Worm (Caenorhabditis elegans) whole organism, young adult: Measurements from ENCODE around the gene T01H3.5.

ENCODE experiments used
- C17E4.6 ChIP-seq: fragments of 200-800 bp; sonication (Bioruptor generic); IDR thresholded peaks from 2 replicates; pipeline ENCODE4 v1.3.6; 2022; ENCODE audit warnings: missing genetic modification reagents, missing genetic modification characterization, missing compliant biosample characterization
- F22D6.2 ChIP-seq: sonication (generic microtip); optimal IDR thresholded peaks from 2 replicates; lab custom pipeline; 2016; ENCODE audit warnings: mild to moderate bottlenecking, missing genetic modification characterization, missing compliant biosample characterization
- F33H1.4 ChIP-seq: fragments of 200-800 bp; sonication (Bioruptor generic); IDR thresholded peaks from 2 replicates; pipeline ENCODE4 v1.3.6; 2022; ENCODE audit warnings: missing genetic modification reagents, missing genetic modification characterization, missing compliant biosample characterization
- F55B11.4 ChIP-seq: sonication (generic microtip); optimal IDR thresholded peaks from 2 replicates; lab custom pipeline; 2016; ENCODE audit warnings: missing compliant biosample characterization, missing genetic modification characterization, borderline replicate concordance; ENCODE audit not compliant: insufficient read depth
- F57A8.1 ChIP-seq: fragments of 200-800 bp; sonication (Bioruptor generic); optimal IDR thresholded peaks from 2 replicates; lab custom pipeline; 2018; ENCODE audit warnings: mild to moderate bottlenecking, missing genetic modification characterization, moderate library complexity, missing compliant biosample characterization
- K12H6.12 ChIP-seq: fragments of 200-800 bp; sonication (Bioruptor generic); optimal IDR thresholded peaks from 2 replicates; lab custom pipeline; 2018; ENCODE audit warnings: mild to moderate bottlenecking, missing genetic modification characterization, missing compliant biosample characterization
- Y67H2A.10 ChIP-seq: fragments of 200-800 bp; sonication (Bioruptor generic); conservative IDR thresholded peaks from 2 replicates; pipeline ENCODE4 v1.3.6; 2022; ENCODE audit warnings: missing genetic modification reagents, missing genetic modification characterization, missing compliant biosample characterization
- Y79H2A.3 ChIP-seq: fragments of 200-800 bp; sonication (Bioruptor generic); conservative IDR thresholded peaks from 2 replicates; pipeline ENCODE4 v1.3.6; 2022; ENCODE audit warnings: missing genetic modification reagents, missing genetic modification characterization, missing compliant biosample characterization
- Y95B8A.8 ChIP-seq: fragments of 200-800 bp; sonication (Bioruptor generic); IDR thresholded peaks from 2 replicates; pipeline ENCODE4 v1.3.6; 2022; ENCODE audit warnings: missing genetic modification reagents, missing genetic modification characterization, missing compliant biosample characterization
- ZK185.1 ChIP-seq: sonication (generic microtip); optimal IDR thresholded peaks from 2 replicates; lab custom pipeline; 2016; ENCODE audit warnings: mild to moderate bottlenecking, missing genetic modification characterization, missing compliant biosample characterization; ENCODE audit not compliant: poor library complexity, severe bottlenecking
- aptf-2 ChIP-seq: fragments of 200-800 bp; sonication (Bioruptor generic); conservative IDR thresholded peaks from 2 replicates; pipeline ENCODE4 v1.3.6; 2022; ENCODE audit warnings: missing genetic modification reagents, missing genetic modification characterization, missing compliant biosample characterization
- aptf-3 ChIP-seq: fragments of 200-800 bp; sonication (Bioruptor generic); IDR thresholded peaks from 2 replicates; pipeline ENCODE4 v1.3.6; 2022; ENCODE audit warnings: missing genetic modification characterization, missing compliant biosample characterization
- atf-7 ChIP-seq: sonication (generic microtip); optimal IDR thresholded peaks from 2 replicates; lab custom pipeline; 2017; ENCODE audit warnings: mild to moderate bottlenecking, missing genetic modification characterization, missing compliant biosample characterization
- athp-1 ChIP-seq: sonication (generic microtip); optimal IDR thresholded peaks from 2 replicates; lab custom pipeline; 2017; ENCODE audit warnings: mild to moderate bottlenecking, missing genetic modification characterization, missing compliant biosample characterization
- ccch-3 ChIP-seq: fragments of 200-800 bp; sonication (Bioruptor generic); optimal IDR thresholded peaks from 2 replicates; lab custom pipeline; 2018; ENCODE audit warnings: mild to moderate bottlenecking, missing genetic modification characterization, missing compliant biosample characterization
- cebp-1 ChIP-seq, 2 experiments: fragments of 200-800 bp in 1 of 2; sonication (Bioruptor generic) in 1 of 2; sonication (generic microtip) in 1 of 2; IDR thresholded peaks in 1 of 2; optimal IDR thresholded peaks in 1 of 2; 2 replicates each; pipeline versions ENCODE4 v1.3.6 to Lab custom; 2017 to 2022; ENCODE audit warnings: missing compliant biosample characterization in 2 of 2, missing genetic modification characterization in 2 of 2, mild to moderate bottlenecking in 1 of 2, missing genetic modification reagents in 1 of 2, moderate library complexity in 1 of 2
- die-1 ChIP-seq: sonication (generic microtip); optimal IDR thresholded peaks from 2 replicates; lab custom pipeline; 2016; ENCODE audit warnings: missing genotype, mild to moderate bottlenecking, missing genetic modification characterization, missing compliant biosample characterization
- dox-1 ChIP-seq: fragments of 200-800 bp; sonication (Bioruptor generic); IDR thresholded peaks from 2 replicates; pipeline ENCODE4 v1.3.6; 2022; ENCODE audit warnings: missing genetic modification reagents, missing genetic modification characterization, missing compliant biosample characterization
- dpff-1 ChIP-seq: sonication (generic microtip); optimal IDR thresholded peaks from 2 replicates; lab custom pipeline; 2017; ENCODE audit warnings: mild to moderate bottlenecking, missing genetic modification characterization, missing compliant biosample characterization
- egl-44 ChIP-seq: fragments of 200-800 bp; sonication (Bioruptor generic); IDR thresholded peaks from 2 replicates; pipeline ENCODE4 v1.3.6; 2022; ENCODE audit warnings: missing genetic modification reagents, missing genetic modification characterization, missing compliant biosample characterization
- him-1 ChIP-seq: sonication (generic microtip); optimal IDR thresholded peaks from 2 replicates; lab custom pipeline; 2016; ENCODE audit warnings: missing genotype, missing genetic modification reagents, missing genetic modification characterization, missing compliant biosample characterization
- hmg-1.2 ChIP-seq: fragments of 200-800 bp; sonication (Bioruptor generic); IDR thresholded peaks from 2 replicates; pipeline ENCODE4 v1.3.6; 2022; ENCODE audit warnings: missing genetic modification reagents, missing genetic modification characterization, missing compliant biosample characterization
- hrde-1 ChIP-seq: sonication (generic microtip); optimal IDR thresholded peaks from 2 replicates; lab custom pipeline; 2016; ENCODE audit warnings: missing genetic modification characterization, mild to moderate bottlenecking, missing compliant biosample characterization, moderate library complexity, missing genotype, missing genetic modification reagents, borderline replicate concordance
- hsf-1 ChIP-seq: fragments of 200-800 bp; sonication (Bioruptor generic); IDR thresholded peaks from 2 replicates; pipeline ENCODE4 v1.3.6; 2022; ENCODE audit warnings: missing genetic modification reagents, missing genetic modification characterization, missing compliant biosample characterization
- lin-35 ChIP-seq, 3 experiments: fragments of 150-350 bp in 2 of 3; sonication (generic microtip) in 1 of 3; optimal IDR thresholded peaks; 2 replicates each; lab custom pipeline; 2014 to 2018; ENCODE audit warnings: missing biosample characterization in 3 of 3, missing genetic modification characterization in 3 of 3, missing genetic modification reagents in 3 of 3
- lin-40 ChIP-seq: sonication (generic microtip); optimal IDR thresholded peaks from 2 replicates; lab custom pipeline; 2016; ENCODE audit warnings: missing genetic modification characterization, mild to moderate bottlenecking, missing compliant biosample characterization, missing genotype, missing genetic modification reagents
- nfyb-1 ChIP-seq: fragments of 200-800 bp; sonication (Bioruptor generic); IDR thresholded peaks from 2 replicates; pipeline ENCODE4 v1.3.6; 2022; ENCODE audit warnings: missing genetic modification reagents, missing genetic modification characterization, missing compliant biosample characterization
- nhr-179 ChIP-seq: sonication (generic microtip); optimal IDR thresholded peaks from 2 replicates; lab custom pipeline; 2016; ENCODE audit warnings: mild to moderate bottlenecking, missing genetic modification characterization, missing compliant biosample characterization
- nhr-80 ChIP-seq: sonication (generic microtip); optimal IDR thresholded peaks from 2 replicates; lab custom pipeline; 2016; ENCODE audit warnings: missing genetic modification characterization, missing compliant biosample characterization
- repo-1 ChIP-seq: sonication (generic microtip); optimal IDR thresholded peaks from 2 replicates; lab custom pipeline; 2017; ENCODE audit warnings: mild to moderate bottlenecking, missing genetic modification characterization, missing compliant biosample characterization
- rpc-1 ChIP-seq, 2 experiments: fragments of 150-350 bp in 1 of 2; sonication (generic microtip) in 1 of 2; optimal IDR thresholded peaks; 2 replicates each; lab custom pipeline; 2014 to 2018; ENCODE audit warnings: missing biosample characterization in 1 of 2, missing genetic modification characterization in 1 of 2, missing genetic modification reagents in 1 of 2, missing genotype in 1 of 2
- snpc-1.3 ChIP-seq: sonication (generic microtip); optimal IDR thresholded peaks from 2 replicates; lab custom pipeline; 2017; ENCODE audit warnings: missing genetic modification characterization, mild to moderate bottlenecking, missing compliant biosample characterization, antibody characterized with exemption, moderate library complexity, missing genotype, missing genetic modification reagents; ENCODE audit not compliant: insufficient read depth
- snpc-4 ChIP-seq, 5 experiments: fragments of 150-350 bp in 1 of 5; sonication (generic microtip) in 4 of 5; optimal IDR thresholded peaks; 2 replicates each; lab custom pipeline; 2014 to 2018; ENCODE audit warnings: missing genetic modification characterization in 5 of 5, missing biosample characterization in 3 of 5, antibody characterized with exemption in 2 of 5, mild to moderate bottlenecking in 2 of 5, missing compliant biosample characterization in 2 of 5, missing genotype in 2 of 5, moderate library complexity in 2 of 5, missing genetic modification reagents in 1 of 5
- sptf-2 ChIP-seq: fragments of 200-800 bp; sonication (Bioruptor generic); optimal IDR thresholded peaks from 2 replicates; lab custom pipeline; 2018; ENCODE audit warnings: mild to moderate bottlenecking, missing genetic modification characterization, missing compliant biosample characterization
- tlf-1 ChIP-seq: fragments of 200-800 bp; sonication (Bioruptor generic); optimal IDR thresholded peaks from 2 replicates; lab custom pipeline; 2018; ENCODE audit warnings: mild to moderate bottlenecking, missing genetic modification characterization, missing compliant biosample characterization
- unc-130 ChIP-seq: sonication (generic microtip); optimal IDR thresholded peaks from 2 replicates; lab custom pipeline; 2016; ENCODE audit warnings: missing genetic modification reagents, missing genetic modification characterization, missing compliant biosample characterization
- unc-62 ChIP-seq: fragments of 150-350 bp; optimal IDR thresholded peaks from 2 replicates; lab custom pipeline; 2014; ENCODE audit warnings: missing biosample characterization, missing genetic modification reagents, missing genetic modification characterization
- zfh-2 ChIP-seq: fragments of 200-800 bp; sonication (Bioruptor generic); conservative IDR thresholded peaks from 2 replicates; pipeline ENCODE4 v1.3.6; 2022; ENCODE audit warnings: missing genetic modification reagents, missing genetic modification characterization, missing compliant biosample characterization
- zim-3 ChIP-seq: sonication (generic microtip); optimal IDR thresholded peaks from 2 replicates; lab custom pipeline; 2017; ENCODE audit warnings: mild to moderate bottlenecking, missing genetic modification characterization, moderate library complexity, missing compliant biosample characterization
- ztf-18 ChIP-seq: sonication (generic microtip); optimal IDR thresholded peaks from 2 replicates; lab custom pipeline; 2016; ENCODE audit warnings: missing genotype, mild to moderate bottlenecking, missing genetic modification characterization, missing compliant biosample characterization
- ztf-25 ChIP-seq: fragments of 200-800 bp; sonication (Bioruptor generic); IDR thresholded peaks from 2 replicates; pipeline ENCODE4 v1.3.6; 2022; ENCODE audit warnings: missing genetic modification reagents, missing genetic modification characterization, missing compliant biosample characterization
- ztf-3 ChIP-seq: fragments of 200-800 bp; sonication (Bioruptor generic); optimal IDR thresholded peaks from 2 replicates; lab custom pipeline; 2018; ENCODE audit warnings: mild to moderate bottlenecking, missing genetic modification characterization, missing compliant biosample characterization
- ztf-6 ChIP-seq: fragments of 200-800 bp; sonication (Bioruptor generic); IDR thresholded peaks from 2 replicates; pipeline ENCODE4 v1.3.6; 2022; ENCODE audit warnings: missing genetic modification reagents, missing genetic modification characterization, missing compliant biosample characterization

Gene T01H3.5

ce11 chrII:7891869-7892615, 12.6 kb downstream of the T01H3.5 start:
- no peak for TF ChIP-seq hrde-1 (tag; lab: Kevin White, UChicago)
- TF ChIP-seq egl-44 (GFP tag; lab: Robert Waterston, UW): no peak
- peak in 1 of 3 experiments; percentile 65 for TF ChIP-seq lin-35 (GFP tag; optimal IDR thresholded peaks at IDR 0.05; lab: Kevin White, UChicago)
- no peak for TF ChIP-seq F22D6.2 (tag; lab: Kevin White, UChicago)
- no peak for TF ChIP-seq rpc-1 (optimal IDR thresholded peaks at IDR 0.05; lab: Kevin White, UChicago)
- no peak for TF ChIP-seq rpc-1 (tag; optimal IDR thresholded peaks at IDR 0.05; lab: Kevin White, UChicago)
- TF ChIP-seq ztf-3 (GFP tag; lab: Kevin White, UChicago): no peak
- peak; percentile 48; the same call in 1 of the 2 replicates for TF ChIP-seq hmg-1.2 (GFP tag; lab: Robert Waterston, UW)
- no peak for TF ChIP-seq athp-1 (tag; lab: Kevin White, UChicago)
- no peak for TF ChIP-seq cebp-1 (GFP tag; IDR thresholded peaks at IDR 0.05; lab: Robert Waterston, UW)
- peak; percentile 33 for TF ChIP-seq cebp-1 (tag; optimal IDR thresholded peaks at IDR 0.05; lab: Kevin White, UChicago)
- TF ChIP-seq nfyb-1: 0 out of 2 replicates have a peak, but pooled peaks have one; percentile 7
- TF ChIP-seq him-1 (tag; lab: Kevin White, UChicago): no peak
- TF ChIP-seq nhr-179 (tag; lab: Kevin White, UChicago): no peak
- no peak for TF ChIP-seq Y95B8A.8 (GFP tag; lab: Robert Waterston, UW)
- peak; percentile 62 for TF ChIP-seq nhr-80 (tag; lab: Kevin White, UChicago)
- TF ChIP-seq ztf-25 (GFP tag; lab: Robert Waterston, UW): no peak
- TF ChIP-seq snpc-4 (GFP tag; optimal IDR thresholded peaks at IDR 0.05; lab: Kevin White, UChicago): no peak
- peak in 1 of 4 experiments; percentile 4 for TF ChIP-seq snpc-4 (tag; optimal IDR thresholded peaks at IDR 0.05; lab: Kevin White, UChicago)
- no peak for TF ChIP-seq F55B11.4 (tag; lab: Kevin White, UChicago)
- peak; percentile 38 for TF ChIP-seq K12H6.12 (tag; lab: Kevin White, UChicago)
- TF ChIP-seq atf-7 (tag; lab: Kevin White, UChicago): peak; percentile 1
- TF ChIP-seq ccch-3: no peak
- no peak for TF ChIP-seq unc-62 (GFP tag; lab: Kevin White, UChicago)
- TF ChIP-seq F57A8.1 (GFP tag; lab: Kevin White, UChicago): no peak
- TF ChIP-seq hsf-1 (GFP tag; lab: Robert Waterston, UW): no peak
- TF ChIP-seq dox-1: no peak
- TF ChIP-seq, all 124 proteins: peak for 8

DNA sequence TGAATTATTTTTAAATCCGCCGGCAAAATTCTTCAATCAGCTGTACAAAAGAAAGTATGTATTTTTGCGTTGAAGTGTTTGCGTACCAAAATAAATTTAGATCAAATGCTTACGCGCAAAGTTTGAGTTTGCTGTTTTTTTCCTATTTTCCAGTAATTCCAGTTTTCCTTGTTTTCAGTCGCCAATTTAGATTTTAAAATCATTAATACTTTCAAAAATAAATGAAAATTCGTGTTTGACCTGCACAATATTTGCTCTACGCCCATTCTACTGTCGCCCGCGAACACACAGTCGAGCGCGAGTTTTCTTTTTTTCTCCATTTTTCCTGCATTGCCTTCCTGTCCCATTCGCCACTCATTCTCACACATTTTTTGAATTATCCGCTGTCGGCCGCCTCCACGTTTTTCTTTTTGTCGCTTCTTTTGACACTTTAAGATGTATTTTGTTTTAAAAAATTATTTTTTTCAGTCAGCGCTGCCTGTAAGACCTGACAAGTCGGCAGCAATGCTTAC, 13.4 kb downstream of the T01H3.5 start, which contains the start of gene ptc-1:
TSS of gene ptc-1 (plus strand) at position 462 of the 512 bp plus-strand sequence.
- TF ChIP-seq ztf-18 (no peak), tlf-1 (GFP tag; lab: Kevin White, UChicago) (peak; percentile 9), Y79H2A.3 (GFP tag; lab: Robert Waterston, UW) (no peak), ztf-6 (GFP tag; lab: Robert Waterston, UW) (no peak), Y67H2A.10 (GFP tag; lab: Robert Waterston, UW) (no peak), snpc-1.3 (tag; lab: Kevin White, UChicago) (no peak), hrde-1 (tag; lab: Kevin White, UChicago) (no peak), sptf-2 (GFP tag; lab: Kevin White, UChicago) (no peak), zfh-2 (GFP tag; lab: Robert Waterston, UW) (no peak), ccch-3 (no peak), Y95B8A.8 (GFP tag; lab: Robert Waterston, UW) (no peak), zim-3 (no peak), unc-130 (peak; percentile 17), die-1 (tag; lab: Kevin White, UChicago) (no peak), aptf-3 (GFP tag; lab: Robert Waterston, UW) (no peak), repo-1 (no peak), C17E4.6 (GFP tag; lab: Robert Waterston, UW) (no peak), aptf-2 (GFP tag; lab: Robert Waterston, UW) (no peak), hmg-1.2 (GFP tag; lab: Robert Waterston, UW) (peak; percentile 41; the same call in 1 of the 2 replicates), lin-40 (tag; lab: Kevin White, UChicago) (no peak), ZK185.1 (no peak), dox-1 (no peak; the same call in none of the 2 replicates), dpff-1 (tag; lab: Kevin White, UChicago) (no peak), egl-44 (GFP tag; lab: Robert Waterston, UW) (no peak), F33H1.4 (GFP tag; lab: Robert Waterston, UW) (peak; percentile 49)
